Worm (Caenorhabditis elegans) whole organism, late embryonic: ENCODE measurements around the gene AH9.4.

Source experiments
- C08G9.2 ChIP-seq: sonication (generic microtip); optimal IDR thresholded peaks from 2 replicates; lab custom pipeline; 2016; ENCODE audit warnings: mild to moderate bottlenecking, missing genetic modification characterization, moderate library complexity, missing compliant biosample characterization
- ceh-14 ChIP-seq: sonication (generic microtip); optimal IDR thresholded peaks from 2 replicates; lab custom pipeline; 2016; ENCODE audit warnings: missing genotype, missing genetic modification characterization, missing compliant biosample characterization
- ceh-19 ChIP-seq: fragments of 200-800 bp; sonication (Bioruptor generic); optimal IDR thresholded peaks from 2 replicates; lab custom pipeline; 2018; ENCODE audit warnings: mild to moderate bottlenecking, missing genetic modification characterization, missing compliant biosample characterization
- ceh-2 ChIP-seq: sonication (generic microtip); optimal IDR thresholded peaks from 2 replicates; lab custom pipeline; 2016; ENCODE audit warnings: missing genotype, missing genetic modification characterization, missing compliant biosample characterization
- ceh-24 ChIP-seq: sonication (generic microtip); optimal IDR thresholded peaks from 2 replicates; lab custom pipeline; 2016; ENCODE audit warnings: mild to moderate bottlenecking, missing genetic modification characterization, missing compliant biosample characterization
- ceh-30 ChIP-seq: fragments of 150-350 bp; optimal IDR thresholded peaks from 2 replicates; lab custom pipeline; 2014; ENCODE audit warnings: missing biosample characterization, missing genetic modification characterization
- ceh-31 ChIP-seq: sonication (generic microtip); optimal IDR thresholded peaks from 2 replicates; lab custom pipeline; 2016; ENCODE audit warnings: missing genetic modification characterization, missing compliant biosample characterization
- ceh-34 ChIP-seq: sonication (generic microtip); optimal IDR thresholded peaks from 2 replicates; lab custom pipeline; 2016; ENCODE audit warnings: mild to moderate bottlenecking, missing genetic modification characterization, missing compliant biosample characterization
- ceh-45 ChIP-seq: fragments of 200-800 bp; sonication (Bioruptor generic); IDR thresholded peaks from 2 replicates; pipeline ENCODE4 v1.3.6; 2022; ENCODE audit warnings: missing genetic modification reagents, missing genetic modification characterization, missing compliant biosample characterization
- ceh-6 ChIP-seq: fragments of 200-800 bp; sonication (Bioruptor generic); optimal IDR thresholded peaks from 2 replicates; lab custom pipeline; 2018; ENCODE audit warnings: mild to moderate bottlenecking, missing genetic modification characterization, missing compliant biosample characterization
- ceh-9 ChIP-seq: sonication (generic microtip); optimal IDR thresholded peaks from 2 replicates; lab custom pipeline; 2016; ENCODE audit warnings: mild to moderate bottlenecking, missing genetic modification characterization, inconsistent platforms, missing compliant biosample characterization
- dmd-4 ChIP-seq: sonication (generic microtip); optimal IDR thresholded peaks from 2 replicates; lab custom pipeline; 2016; ENCODE audit warnings: borderline replicate concordance, missing genetic modification characterization, missing compliant biosample characterization
- elt-2 ChIP-seq: sonication (generic microtip); optimal IDR thresholded peaks from 2 replicates; lab custom pipeline; 2016; ENCODE audit warnings: missing genetic modification reagents, missing genetic modification characterization, missing compliant biosample characterization
- ets-4 ChIP-seq: sonication (generic microtip); optimal IDR thresholded peaks from 2 replicates; lab custom pipeline; 2016; ENCODE audit warnings: missing genetic modification characterization, missing compliant biosample characterization
- eyg-1 ChIP-seq: sonication (generic microtip); optimal IDR thresholded peaks from 2 replicates; lab custom pipeline; 2016; ENCODE audit warnings: missing genotype, missing genetic modification characterization, missing compliant biosample characterization
- fax-1 ChIP-seq: sonication (generic microtip); optimal IDR thresholded peaks from 2 replicates; lab custom pipeline; 2016; ENCODE audit warnings: missing genotype, missing genetic modification characterization, missing compliant biosample characterization
- fkh-10 ChIP-seq: fragments of 150-350 bp; optimal IDR thresholded peaks from 2 replicates; lab custom pipeline; 2014; ENCODE audit warnings: missing biosample characterization, missing genetic modification reagents, missing genetic modification characterization
- fkh-6 ChIP-seq: sonication (generic microtip); optimal IDR thresholded peaks from 2 replicates; lab custom pipeline; 2016; ENCODE audit warnings: missing genetic modification characterization, missing compliant biosample characterization
- hlh-13 ChIP-seq: fragments of 200-800 bp; sonication (Bioruptor generic); optimal IDR thresholded peaks from 2 replicates; lab custom pipeline; 2018; ENCODE audit warnings: mild to moderate bottlenecking, missing genetic modification characterization, missing compliant biosample characterization
- hlh-15 ChIP-seq: sonication (generic microtip); optimal IDR thresholded peaks from 2 replicates; lab custom pipeline; 2016; ENCODE audit warnings: missing genetic modification characterization, missing compliant biosample characterization
- hlh-6 ChIP-seq: sonication (generic microtip); optimal IDR thresholded peaks from 2 replicates; lab custom pipeline; 2016; ENCODE audit warnings: missing genotype, missing genetic modification characterization, missing compliant biosample characterization
- hlh-8 ChIP-seq: sonication (generic microtip); optimal IDR thresholded peaks from 2 replicates; lab custom pipeline; 2016; ENCODE audit warnings: missing genotype, missing genetic modification characterization, missing compliant biosample characterization
- lim-6 ChIP-seq: sonication (generic microtip); optimal IDR thresholded peaks from 2 replicates; lab custom pipeline; 2016; ENCODE audit warnings: missing genetic modification characterization, missing compliant biosample characterization
- madf-2 ChIP-seq: sonication (generic microtip); optimal IDR thresholded peaks from 2 replicates; lab custom pipeline; 2017; ENCODE audit warnings: missing genetic modification characterization, missing compliant biosample characterization
- mec-3 ChIP-seq: sonication (generic microtip); optimal IDR thresholded peaks from 2 replicates; lab custom pipeline; 2016; ENCODE audit warnings: borderline replicate concordance, missing genetic modification characterization, missing compliant biosample characterization
- nfya-1 ChIP-seq: sonication (generic microtip); optimal IDR thresholded peaks from 2 replicates; lab custom pipeline; 2017; ENCODE audit warnings: missing genetic modification characterization, mild to moderate bottlenecking, missing compliant biosample characterization, antibody characterized with exemption, moderate library complexity
- npax-4 ChIP-seq: sonication (generic microtip); optimal IDR thresholded peaks from 2 replicates; lab custom pipeline; 2016; ENCODE audit warnings: missing genetic modification characterization, missing compliant biosample characterization
- odd-2 ChIP-seq: sonication (generic microtip); optimal IDR thresholded peaks from 2 replicates; lab custom pipeline; 2017; ENCODE audit warnings: antibody characterized with exemption, mild to moderate bottlenecking, missing genetic modification characterization, missing compliant biosample characterization
- pat-9 ChIP-seq: fragments of 200-800 bp; sonication (Bioruptor generic); optimal IDR thresholded peaks from 2 replicates; lab custom pipeline; 2018; ENCODE audit warnings: mild to moderate bottlenecking, missing genetic modification characterization, moderate library complexity, missing compliant biosample characterization
- pqm-1 ChIP-seq: sonication (generic microtip); optimal IDR thresholded peaks from 2 replicates; lab custom pipeline; 2016; ENCODE audit warnings: missing genetic modification characterization, missing compliant biosample characterization
- pros-1 ChIP-seq: fragments of 150-350 bp; optimal IDR thresholded peaks from 2 replicates; lab custom pipeline; 2014; ENCODE audit warnings: missing biosample characterization, missing genetic modification reagents, missing genetic modification characterization
- sdc-2 ChIP-seq: sonication (generic microtip); optimal IDR thresholded peaks from 2 replicates; lab custom pipeline; 2016; ENCODE audit warnings: missing genotype, missing genetic modification characterization, missing compliant biosample characterization
- sox-2 ChIP-seq: fragments of 200-800 bp; sonication (Bioruptor generic); IDR thresholded peaks from 2 replicates; pipeline ENCODE4 v1.3.6; 2022; ENCODE audit warnings: missing genetic modification reagents, missing genetic modification characterization, missing compliant biosample characterization
- syd-9 ChIP-seq: sonication (generic microtip); optimal IDR thresholded peaks from 2 replicates; lab custom pipeline; 2016; ENCODE audit warnings: mild to moderate bottlenecking, missing genetic modification characterization, moderate library complexity, missing compliant biosample characterization
- ttx-3 ChIP-seq: sonication (generic microtip); optimal IDR thresholded peaks from 2 replicates; lab custom pipeline; 2016; ENCODE audit warnings: missing genetic modification reagents, missing genetic modification characterization, missing compliant biosample characterization
- unc-3 ChIP-seq, 2 experiments: fragments of 200-800 bp in 1 of 2; sonication (Bioruptor generic) in 1 of 2; sonication (generic microtip) in 1 of 2; conservative IDR thresholded peaks in 1 of 2; optimal IDR thresholded peaks in 1 of 2; 2 replicates each; pipeline versions ENCODE4 v1.3.6 to Lab custom; 2016 to 2022; ENCODE audit warnings: missing compliant biosample characterization in 2 of 2, missing genetic modification characterization in 2 of 2, missing genetic modification reagents in 1 of 2
- unc-55 ChIP-seq: sonication (generic microtip); optimal IDR thresholded peaks from 2 replicates; lab custom pipeline; 2017; ENCODE audit warnings: missing biosample characterization, missing genetic modification reagents, missing genetic modification characterization
- zip-5 ChIP-seq: sonication (generic microtip); optimal IDR thresholded peaks from 2 replicates; lab custom pipeline; 2016; ENCODE audit warnings: missing genetic modification characterization, missing compliant biosample characterization
- ztf-16 ChIP-seq: sonication (generic microtip); optimal IDR thresholded peaks from 2 replicates; lab custom pipeline; 2017; ENCODE audit warnings: missing genetic modification characterization, missing compliant biosample characterization

Gene AH9.4

DNA sequence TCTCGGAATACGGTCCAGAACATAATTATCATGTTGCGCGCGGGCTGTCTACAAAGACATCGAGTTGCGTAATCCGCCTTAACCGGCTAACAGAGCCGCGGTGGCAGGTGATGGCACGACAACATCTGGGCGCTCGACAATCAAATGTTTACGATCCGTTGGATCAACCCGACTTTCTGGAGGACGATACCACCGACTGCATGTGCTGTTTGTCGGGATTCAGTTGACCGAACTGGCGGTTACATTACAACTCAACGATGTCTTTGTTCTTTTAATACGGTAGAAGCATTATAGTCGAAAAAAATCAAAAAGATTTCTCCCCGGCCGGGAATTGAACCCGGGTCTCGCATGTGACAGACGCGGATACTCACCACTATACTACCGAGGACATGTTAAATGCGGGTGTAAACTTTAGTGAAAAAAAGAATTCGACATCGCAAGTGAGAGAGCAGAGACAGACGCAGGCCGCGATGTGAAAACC is 47.2 kb downstream of the AH9.4 start (continued):
- no peak for TF ChIP-seq lim-6 (tag; lab: Kevin White, UChicago)
- TF ChIP-seq npax-4 (tag; lab: Kevin White, UChicago), result peak; percentile 52
- TF ChIP-seq dmd-4, result peak; percentile 58
- no peak for TF ChIP-seq eyg-1 (tag; lab: Kevin White, UChicago)
- peak; percentile 53 for TF ChIP-seq madf-2 (tag; lab: Kevin White, UChicago)
- TF ChIP-seq fax-1 (tag; lab: Kevin White, UChicago), result peak; percentile 79
- peak; percentile 69 for TF ChIP-seq ceh-9 (tag; lab: Kevin White, UChicago)
- TF ChIP-seq ceh-34 (tag; lab: Kevin White, UChicago), result peak; percentile 74
- TF ChIP-seq pqm-1 (tag; lab: Kevin White, UChicago), result no peak
- TF ChIP-seq ceh-2, result peak; percentile 60
- TF ChIP-seq unc-3 (GFP tag; conservative IDR thresholded peaks at IDR 0.05; lab: Robert Waterston, UW), result peak; percentile 76
- peak; percentile 66 for TF ChIP-seq unc-3 (tag; optimal IDR thresholded peaks at IDR 0.05; lab: Kevin White, UChicago)
- TF ChIP-seq ceh-30, result peak; percentile 18
- peak; percentile 88 for TF ChIP-seq ceh-19 (GFP tag; lab: Kevin White, UChicago)
- peak; percentile 52 for TF ChIP-seq odd-2 (tag; lab: Kevin White, UChicago)
- TF ChIP-seq nfya-1 (tag; lab: Kevin White, UChicago), result peak; percentile 62
- TF ChIP-seq ceh-45 (GFP tag; lab: Robert Waterston, UW), result peak; percentile 82
- peak; percentile 59 for TF ChIP-seq ztf-16
- TF ChIP-seq fkh-6 (tag; lab: Kevin White, UChicago), result peak; percentile 73
- TF ChIP-seq hlh-13 (GFP tag; lab: Kevin White, UChicago), result peak; percentile 60
- no peak for TF ChIP-seq ets-4 (tag; lab: Kevin White, UChicago)
- peak; percentile 57 for TF ChIP-seq zip-5 (tag; lab: Kevin White, UChicago)
- peak; percentile 63 for TF ChIP-seq sox-2
- TF ChIP-seq elt-2 (tag; lab: Kevin White, UChicago), result peak; percentile 73
- TF ChIP-seq unc-55 (GFP tag; lab: Kevin White, UChicago), result no peak
- no peak for TF ChIP-seq pros-1 (tag; lab: Kevin White, UChicago)
- peak; percentile 78 for TF ChIP-seq C08G9.2 (tag; lab: Kevin White, UChicago)
- TF ChIP-seq sdc-2, result peak; percentile 82
- peak; percentile 75 for TF ChIP-seq ceh-31 (tag; lab: Kevin White, UChicago)
- no peak for TF ChIP-seq fkh-10 (GFP tag; lab: Kevin White, UChicago)
- TF ChIP-seq ttx-3, result peak; percentile 67
- TF ChIP-seq hlh-6 (tag; lab: Kevin White, UChicago), result peak; percentile 66
- TF ChIP-seq ceh-24 (tag; lab: Kevin White, UChicago), result peak; percentile 20
- TF ChIP-seq pat-9, result peak; percentile 81
- TF ChIP-seq mec-3 (tag; lab: Kevin White, UChicago), result peak; percentile 11
- TF ChIP-seq hlh-8, result peak; percentile 9
- TF ChIP-seq ceh-6 (GFP tag; lab: Kevin White, UChicago), result peak; percentile 80
- TF ChIP-seq hlh-15 (tag; lab: Kevin White, UChicago), result peak; percentile 22
- TF ChIP-seq ceh-14 (tag; lab: Kevin White, UChicago), result peak; percentile 85
- peak; percentile 78 for TF ChIP-seq syd-9 (tag; lab: Kevin White, UChicago)
